Fruit fly (Drosophila melanogaster): ENCODE results near the gene Atg6.

The Atg6 gene

DNA sequence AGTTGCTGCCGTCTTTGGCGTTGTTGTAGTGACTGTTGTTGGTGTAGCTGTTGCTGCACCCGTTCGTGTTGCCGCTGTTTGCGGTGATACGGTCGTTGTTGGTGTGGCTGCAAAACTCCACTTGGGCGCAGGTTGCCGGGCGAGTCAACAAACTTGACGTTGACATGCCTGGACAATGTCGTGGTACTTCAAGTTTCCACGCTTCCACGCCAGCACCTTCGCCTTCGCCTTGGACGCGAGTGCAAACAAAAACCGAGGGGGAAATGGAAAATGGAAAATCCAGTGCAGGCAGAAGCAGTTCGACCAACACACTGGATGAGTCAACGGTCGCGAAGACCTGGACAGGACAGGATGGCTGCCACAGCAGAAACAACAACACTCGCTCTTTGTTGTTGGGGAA, 25.9 kb downstream of the Atg6 start:
- no peak for TF ChIP-seq Dif (GFP tag; optimal IDR thresholded peaks at IDR 0.05; ENCODE audit: partially characterized antibody)
- TF ChIP-seq br (GFP tag; optimal IDR thresholded peaks at IDR 0.05) = no peak
- TF ChIP-seq CrebA (GFP tag; optimal IDR thresholded peaks at IDR 0.05; ENCODE audit: borderline replicate concordance) = no peak
- TF ChIP-seq sv (GFP tag; optimal IDR thresholded peaks at IDR 0.05) = no peak
- no peak for TF ChIP-seq GATAd (GFP tag; optimal IDR thresholded peaks at IDR 0.05)
- TF ChIP-seq ey (GFP tag; optimal IDR thresholded peaks at IDR 0.05) = no peak
- no peak for TF ChIP-seq Sp1 (GFP tag; optimal IDR thresholded peaks at IDR 0.05)
- no peak for TF ChIP-seq Dfd (GFP tag; optimal IDR thresholded peaks at IDR 0.05)
- TF ChIP-seq N (GFP tag; optimal IDR thresholded peaks at IDR 0.05) = no peak
- TF ChIP-seq dmrt93B (GFP tag; optimal IDR thresholded peaks at IDR 0.05) = no peak
- TF ChIP-seq CG9705 (GFP tag; optimal IDR thresholded peaks at IDR 0.05) = no peak
- TF ChIP-seq tai (GFP tag; optimal IDR thresholded peaks at IDR 0.05) = no peak
- TF ChIP-seq Hnf4 (GFP tag; optimal IDR thresholded peaks at IDR 0.05) = no peak
- no peak for TF ChIP-seq HLH106 (tag; optimal IDR thresholded peaks at IDR 0.05)
- no peak for TF ChIP-seq fru (GFP tag; optimal IDR thresholded peaks at IDR 0.05)
- TF ChIP-seq Abd-B (GFP tag; optimal IDR thresholded peaks at IDR 0.05) = no peak
- no peak for TF ChIP-seq Myc (optimal IDR thresholded peaks at IDR 0.05)
- TF ChIP-seq brk (GFP tag; optimal IDR thresholded peaks at IDR 0.05) = no peak
- TF ChIP-seq Hr78 (GFP tag; optimal IDR thresholded peaks at IDR 0.05) = no peak
- no peak for TF ChIP-seq Vsx2 (GFP tag; optimal IDR thresholded peaks at IDR 0.05; ENCODE audit: partially characterized antibody)

DNA sequence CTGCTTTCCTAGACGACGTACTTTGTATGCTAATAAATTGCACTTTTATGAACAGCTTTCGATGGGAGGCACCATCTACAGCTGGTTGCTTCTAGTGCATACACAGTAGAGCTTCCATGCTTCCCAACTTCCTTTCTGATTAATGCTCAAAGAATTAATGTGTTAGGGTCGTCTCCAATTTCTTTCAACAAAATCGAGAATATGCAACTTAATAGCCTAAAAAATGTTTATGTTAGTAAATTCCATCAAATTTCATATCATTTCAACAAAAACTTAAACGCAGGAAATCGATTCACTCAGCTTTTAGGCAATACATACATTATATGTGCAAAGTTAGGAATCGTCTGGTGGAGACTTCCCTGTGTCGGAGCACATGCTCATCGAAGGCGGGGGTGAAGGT, 26.5 kb downstream of the Atg6 start:
- TF ChIP-seq Rel (GFP tag; optimal IDR thresholded peaks at IDR 0.05) (no peak), Rel (tag; optimal IDR thresholded peaks at IDR 0.05) (no peak), Myc (optimal IDR thresholded peaks at IDR 0.05) (no peak), rgr (GFP tag; optimal IDR thresholded peaks at IDR 0.05) (no peak), dl (GFP tag; optimal IDR thresholded peaks at IDR 0.05; ENCODE audit: insufficient read depth in 1 of 2, partially characterized antibody in 2 of 2) (no peak), ey (GFP tag; optimal IDR thresholded peaks at IDR 0.05) (no peak), h (GFP tag; optimal IDR thresholded peaks at IDR 0.05) (no peak), usp (GFP tag; optimal IDR thresholded peaks at IDR 0.05) (no peak), fru (GFP tag; optimal IDR thresholded peaks at IDR 0.05) (no peak)

DNA sequence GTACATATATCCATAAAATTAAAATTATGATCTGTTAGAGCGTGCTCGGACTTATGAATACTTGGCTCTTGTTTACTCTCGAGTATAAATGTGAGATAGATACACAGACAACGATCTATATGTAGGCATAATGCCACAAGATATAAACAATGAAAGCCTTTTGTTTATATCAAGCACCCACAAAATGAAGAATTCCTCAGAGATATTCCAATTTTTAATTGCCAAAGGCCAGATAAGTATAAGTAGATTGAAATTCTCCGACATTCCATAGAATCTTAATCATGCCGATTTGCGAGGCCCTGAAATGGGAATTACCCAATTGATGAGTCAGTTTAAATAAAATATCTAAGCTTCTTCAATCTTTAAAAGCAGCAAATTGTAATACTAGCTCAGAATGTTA, 28.7 kb downstream of the Atg6 start:
- no peak for TF ChIP-seq ey (GFP tag; optimal IDR thresholded peaks at IDR 0.05)
- TF ChIP-seq sv (GFP tag; optimal IDR thresholded peaks at IDR 0.05) = no peak
- no peak for TF ChIP-seq Myc (optimal IDR thresholded peaks at IDR 0.05)
- TF ChIP-seq foxo (GFP tag; optimal IDR thresholded peaks at IDR 0.05) = no peak
- no peak for TF ChIP-seq GATAd (GFP tag; optimal IDR thresholded peaks at IDR 0.05)

DNA sequence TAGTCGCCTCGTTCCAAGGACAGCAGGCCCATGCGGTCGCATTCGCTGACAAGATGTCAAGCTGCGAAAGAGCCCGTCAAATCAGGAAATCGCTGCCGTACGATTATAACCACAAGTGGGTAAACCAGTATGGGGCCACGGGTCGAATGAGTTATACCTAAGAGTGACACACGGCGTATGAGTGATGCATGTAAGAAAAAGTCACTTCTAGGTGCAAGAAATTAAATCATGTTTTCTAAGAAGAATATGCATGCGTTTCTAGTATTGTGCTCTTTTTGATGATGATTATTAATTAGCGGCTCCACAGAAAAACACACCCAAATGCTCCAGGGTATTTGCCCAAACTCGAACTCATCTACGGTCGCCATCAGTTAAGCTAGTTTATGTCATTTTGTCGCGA, 32.9 kb downstream of the Atg6 start:
- no peak for TF ChIP-seq Sp1 (GFP tag; optimal IDR thresholded peaks at IDR 0.05)
- no peak for TF ChIP-seq CG9705 (GFP tag; optimal IDR thresholded peaks at IDR 0.05)
- no peak for TF ChIP-seq br (GFP tag; optimal IDR thresholded peaks at IDR 0.05)
- TF ChIP-seq Myc (optimal IDR thresholded peaks at IDR 0.05) = no peak
- TF ChIP-seq Vsx2 (GFP tag; optimal IDR thresholded peaks at IDR 0.05; ENCODE audit: partially characterized antibody) = no peak
- TF ChIP-seq fru (GFP tag; optimal IDR thresholded peaks at IDR 0.05) = no peak
- no peak for TF ChIP-seq psq (GFP tag; optimal IDR thresholded peaks at IDR 0.05)
- TF ChIP-seq HLH106 (tag; optimal IDR thresholded peaks at IDR 0.05) = no peak
- no peak for TF ChIP-seq CrebA (GFP tag; optimal IDR thresholded peaks at IDR 0.05; ENCODE audit: borderline replicate concordance)
- no peak for TF ChIP-seq foxo (GFP tag; optimal IDR thresholded peaks at IDR 0.05)
- no peak for TF ChIP-seq rgr (GFP tag; optimal IDR thresholded peaks at IDR 0.05)

DNA sequence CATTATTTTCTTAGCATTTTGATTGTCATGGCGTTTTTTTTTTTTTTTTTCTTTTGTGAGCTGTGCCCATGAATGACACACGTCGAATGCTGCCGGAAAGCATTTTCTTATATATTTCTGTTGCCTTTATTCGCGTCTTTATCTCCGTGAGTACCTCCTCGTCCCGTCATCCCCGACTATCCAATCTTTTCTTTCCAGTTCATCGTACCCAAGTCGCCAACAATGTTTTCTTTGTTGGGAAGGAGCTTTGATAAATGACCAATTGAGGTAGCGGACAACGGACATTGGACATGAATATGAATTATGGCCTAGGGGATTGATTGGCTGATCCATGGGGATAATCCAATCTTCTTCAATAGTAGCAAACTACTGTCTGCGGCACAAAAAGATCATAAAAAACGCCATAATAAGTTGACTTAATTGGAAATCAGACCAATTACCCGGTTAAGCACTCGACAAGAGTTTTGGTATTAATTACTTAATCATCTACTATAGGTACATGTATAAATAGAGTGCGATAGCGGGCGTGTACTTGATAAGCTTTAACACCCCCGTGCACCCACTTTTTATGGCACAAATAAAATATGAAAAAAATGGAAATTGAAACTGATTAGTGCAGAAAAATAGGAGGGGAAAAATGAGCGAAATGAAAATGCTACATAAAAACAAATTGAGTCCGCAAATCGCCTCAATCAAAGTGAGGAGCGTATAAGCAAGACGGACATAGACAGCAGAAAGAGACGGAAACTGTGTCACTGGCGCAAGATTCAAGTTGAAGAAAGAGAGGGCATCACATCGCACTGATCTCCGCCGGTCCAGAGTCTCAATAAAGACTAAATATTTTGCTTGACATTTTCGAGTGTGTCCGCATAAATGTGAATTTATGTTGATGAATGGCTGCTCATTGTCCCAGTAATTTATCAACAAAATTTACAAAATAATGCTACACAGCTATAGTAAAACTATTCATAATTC, 34.4 kb downstream of the Atg6 start:
- TF ChIP-seq usp (GFP tag; optimal IDR thresholded peaks at IDR 0.05) (no peak), Hnf4 (GFP tag; optimal IDR thresholded peaks at IDR 0.05) (no peak), Hr78 (GFP tag; optimal IDR thresholded peaks at IDR 0.05) (no peak), fru (GFP tag; optimal IDR thresholded peaks at IDR 0.05) (no peak), Mio (GFP tag; optimal IDR thresholded peaks at IDR 0.05) (no peak), OdsH (GFP tag; optimal IDR thresholded peaks at IDR 0.05) (peak; percentile 21), dmrt93B (GFP tag; optimal IDR thresholded peaks at IDR 0.05) (no peak), tai (GFP tag; optimal IDR thresholded peaks at IDR 0.05) (no peak), GATAd (GFP tag; optimal IDR thresholded peaks at IDR 0.05) (no peak), Rel (GFP tag; optimal IDR thresholded peaks at IDR 0.05) (no peak), Rel (tag; optimal IDR thresholded peaks at IDR 0.05) (no peak), br (GFP tag; optimal IDR thresholded peaks at IDR 0.05) (no peak), h (GFP tag; optimal IDR thresholded peaks at IDR 0.05) (peak; percentile 40), rgr (GFP tag; optimal IDR thresholded peaks at IDR 0.05) (no peak), ey (GFP tag; optimal IDR thresholded peaks at IDR 0.05) (peak; percentile 8), HLH106 (tag; optimal IDR thresholded peaks at IDR 0.05) (no peak), Hr83 (GFP tag; optimal IDR thresholded peaks at IDR 0.05; ENCODE audit: poor library complexity, severe bottlenecking) (no peak)
